Worm (Caenorhabditis elegans) whole organism, young adult: Measurements from ENCODE around the gene rev-3.

Experiments
- B0035.1 ChIP-seq: sonication (generic microtip); optimal IDR thresholded peaks from 2 replicates; lab custom pipeline; 2016; ENCODE audit warnings: missing genetic modification characterization, mild to moderate bottlenecking, missing compliant biosample characterization, missing genotype, missing genetic modification reagents
- B0261.1 ChIP-seq: sonication (generic microtip); optimal IDR thresholded peaks from 2 replicates; lab custom pipeline; 2016; ENCODE audit warnings: mild to moderate bottlenecking, missing genetic modification characterization, moderate library complexity, missing compliant biosample characterization
- C06A6.2 ChIP-seq: fragments of 200-800 bp; sonication (Bioruptor generic); conservative IDR thresholded peaks from 2 replicates; pipeline ENCODE4 v1.3.6; 2022; ENCODE audit warnings: missing genetic modification characterization, missing compliant biosample characterization
- C17E4.6 ChIP-seq: fragments of 200-800 bp; sonication (Bioruptor generic); IDR thresholded peaks from 2 replicates; pipeline ENCODE4 v1.3.6; 2022; ENCODE audit warnings: missing genetic modification reagents, missing genetic modification characterization, missing compliant biosample characterization
- F10E7.11 ChIP-seq: sonication (generic microtip); optimal IDR thresholded peaks from 2 replicates; lab custom pipeline; 2017; ENCODE audit warnings: mild to moderate bottlenecking, missing genetic modification characterization, moderate library complexity, missing compliant biosample characterization
- F23B12.7 ChIP-seq: sonication (generic microtip); optimal IDR thresholded peaks from 2 replicates; lab custom pipeline; 2017; ENCODE audit warnings: missing genetic modification characterization, mild to moderate bottlenecking, missing compliant biosample characterization, antibody characterized with exemption, moderate library complexity; ENCODE audit not compliant: insufficient read depth
- F55B11.4 ChIP-seq: sonication (generic microtip); optimal IDR thresholded peaks from 2 replicates; lab custom pipeline; 2016; ENCODE audit warnings: missing compliant biosample characterization, missing genetic modification characterization, borderline replicate concordance; ENCODE audit not compliant: insufficient read depth
- F57C9.4 ChIP-seq: sonication (generic microtip); optimal IDR thresholded peaks from 2 replicates; lab custom pipeline; 2017; ENCODE audit warnings: mild to moderate bottlenecking, missing genetic modification characterization, missing compliant biosample characterization
- K11D2.4 ChIP-seq: fragments of 200-800 bp; sonication (Bioruptor generic); IDR thresholded peaks from 2 replicates; pipeline ENCODE4 v1.3.6; 2022; ENCODE audit warnings: missing genetic modification reagents, missing genetic modification characterization, missing compliant biosample characterization
- T07F8.4 ChIP-seq: sonication (generic microtip); optimal IDR thresholded peaks from 2 replicates; lab custom pipeline; 2016; ENCODE audit warnings: mild to moderate bottlenecking, missing genetic modification characterization, moderate library complexity, missing compliant biosample characterization
- Y53G8AR.9 ChIP-seq: fragments of 200-800 bp; sonication (Bioruptor generic); conservative IDR thresholded peaks from 2 replicates; pipeline ENCODE4 v1.3.6; 2022; ENCODE audit warnings: missing genetic modification reagents, missing genetic modification characterization, missing compliant biosample characterization
- Y67H2A.10 ChIP-seq: fragments of 200-800 bp; sonication (Bioruptor generic); conservative IDR thresholded peaks from 2 replicates; pipeline ENCODE4 v1.3.6; 2022; ENCODE audit warnings: missing genetic modification reagents, missing genetic modification characterization, missing compliant biosample characterization
- ZK185.1 ChIP-seq: sonication (generic microtip); optimal IDR thresholded peaks from 2 replicates; lab custom pipeline; 2016; ENCODE audit warnings: mild to moderate bottlenecking, missing genetic modification characterization, missing compliant biosample characterization; ENCODE audit not compliant: poor library complexity, severe bottlenecking
- akir-1 ChIP-seq: fragments of 200-800 bp; sonication (Bioruptor generic); optimal IDR thresholded peaks from 2 replicates; lab custom pipeline; 2018; ENCODE audit warnings: mild to moderate bottlenecking, missing genetic modification characterization, moderate library complexity, missing compliant biosample characterization
- aptf-2 ChIP-seq: fragments of 200-800 bp; sonication (Bioruptor generic); conservative IDR thresholded peaks from 2 replicates; pipeline ENCODE4 v1.3.6; 2022; ENCODE audit warnings: missing genetic modification reagents, missing genetic modification characterization, missing compliant biosample characterization
- attf-3 ChIP-seq: fragments of 200-800 bp; sonication (Bioruptor generic); conservative IDR thresholded peaks from 2 replicates; pipeline ENCODE4 v1.3.6; 2022; ENCODE audit warnings: missing genetic modification reagents, missing genetic modification characterization, missing compliant biosample characterization
- ccch-3 ChIP-seq: fragments of 200-800 bp; sonication (Bioruptor generic); optimal IDR thresholded peaks from 2 replicates; lab custom pipeline; 2018; ENCODE audit warnings: mild to moderate bottlenecking, missing genetic modification characterization, missing compliant biosample characterization
- cebp-1 ChIP-seq, 2 experiments: fragments of 200-800 bp in 1 of 2; sonication (Bioruptor generic) in 1 of 2; sonication (generic microtip) in 1 of 2; IDR thresholded peaks in 1 of 2; optimal IDR thresholded peaks in 1 of 2; 2 replicates each; pipeline versions ENCODE4 v1.3.6 to Lab custom; 2017 to 2022; ENCODE audit warnings: missing compliant biosample characterization in 2 of 2, missing genetic modification characterization in 2 of 2, mild to moderate bottlenecking in 1 of 2, missing genetic modification reagents in 1 of 2, moderate library complexity in 1 of 2
- die-1 ChIP-seq: sonication (generic microtip); optimal IDR thresholded peaks from 2 replicates; lab custom pipeline; 2016; ENCODE audit warnings: missing genotype, mild to moderate bottlenecking, missing genetic modification characterization, missing compliant biosample characterization
- efl-1 ChIP-seq: fragments of 150-350 bp; optimal IDR thresholded peaks from 2 replicates; lab custom pipeline; 2014; ENCODE audit warnings: missing biosample characterization, missing genetic modification reagents, missing genetic modification characterization
- gei-17 ChIP-seq: fragments of 200-800 bp; sonication (Bioruptor generic); optimal IDR thresholded peaks from 2 replicates; lab custom pipeline; 2018; ENCODE audit warnings: mild to moderate bottlenecking, missing genetic modification characterization, missing compliant biosample characterization
- him-1 ChIP-seq: sonication (generic microtip); optimal IDR thresholded peaks from 2 replicates; lab custom pipeline; 2016; ENCODE audit warnings: missing genotype, missing genetic modification reagents, missing genetic modification characterization, missing compliant biosample characterization
- hlh-12 ChIP-seq: sonication (generic microtip); optimal IDR thresholded peaks from 2 replicates; lab custom pipeline; 2016; ENCODE audit warnings: missing genetic modification characterization, missing compliant biosample characterization
- hmg-1.2 ChIP-seq: fragments of 200-800 bp; sonication (Bioruptor generic); IDR thresholded peaks from 2 replicates; pipeline ENCODE4 v1.3.6; 2022; ENCODE audit warnings: missing genetic modification reagents, missing genetic modification characterization, missing compliant biosample characterization
- hmg-20 ChIP-seq: fragments of 200-800 bp; sonication (Bioruptor generic); IDR thresholded peaks from 2 replicates; pipeline ENCODE4 v1.3.6; 2022; ENCODE audit warnings: missing genetic modification reagents, missing genetic modification characterization, missing compliant biosample characterization
- hsf-1 ChIP-seq: fragments of 200-800 bp; sonication (Bioruptor generic); IDR thresholded peaks from 2 replicates; pipeline ENCODE4 v1.3.6; 2022; ENCODE audit warnings: missing genetic modification reagents, missing genetic modification characterization, missing compliant biosample characterization
- let-526 ChIP-seq: fragments of 200-800 bp; sonication (Bioruptor generic); IDR thresholded peaks from 2 replicates; pipeline ENCODE4 v1.3.6; 2022; ENCODE audit warnings: missing genetic modification reagents, missing genetic modification characterization, missing compliant biosample characterization
- let-607 ChIP-seq, 2 experiments: fragments of 200-800 bp in 1 of 2; sonication (Bioruptor generic) in 1 of 2; sonication (generic microtip) in 1 of 2; optimal IDR thresholded peaks; 2 replicates each; lab custom pipeline; 2016 to 2018; ENCODE audit warnings: mild to moderate bottlenecking in 2 of 2, missing compliant biosample characterization in 2 of 2, missing genetic modification characterization in 2 of 2, moderate library complexity in 2 of 2, missing genotype in 1 of 2
- lin-26 ChIP-seq: fragments of 200-800 bp; sonication (Bioruptor generic); IDR thresholded peaks from 2 replicates; pipeline ENCODE4 v1.3.6; 2022; ENCODE audit warnings: missing genetic modification reagents, missing genetic modification characterization, missing compliant biosample characterization
- lin-35 ChIP-seq, 3 experiments: fragments of 150-350 bp in 2 of 3; sonication (generic microtip) in 1 of 3; optimal IDR thresholded peaks; 2 replicates each; lab custom pipeline; 2014 to 2018; ENCODE audit warnings: missing biosample characterization in 3 of 3, missing genetic modification characterization in 3 of 3, missing genetic modification reagents in 3 of 3
- lin-54 ChIP-seq: fragments of 200-800 bp; sonication (Bioruptor generic); optimal IDR thresholded peaks from 2 replicates; lab custom pipeline; 2018; ENCODE audit warnings: mild to moderate bottlenecking, missing genetic modification characterization, missing compliant biosample characterization
- madf-3 ChIP-seq: fragments of 200-800 bp; sonication (Bioruptor generic); IDR thresholded peaks from 2 replicates; pipeline ENCODE4 v1.3.6; 2022; ENCODE audit warnings: missing genetic modification reagents, missing genetic modification characterization, missing compliant biosample characterization
- mxl-1 ChIP-seq: sonication (generic microtip); optimal IDR thresholded peaks from 2 replicates; lab custom pipeline; 2016; ENCODE audit warnings: missing genetic modification characterization, missing compliant biosample characterization
- nfya-2 ChIP-seq: fragments of 200-800 bp; sonication (Bioruptor generic); IDR thresholded peaks from 2 replicates; pipeline ENCODE4 v1.3.6; 2022; ENCODE audit warnings: missing genetic modification reagents, missing genetic modification characterization, missing compliant biosample characterization
- nhr-120 ChIP-seq: fragments of 200-800 bp; sonication (Bioruptor generic); IDR thresholded peaks from 2 replicates; pipeline ENCODE4 v1.3.6; 2022; ENCODE audit warnings: missing genetic modification characterization, missing compliant biosample characterization
- nhr-179 ChIP-seq: sonication (generic microtip); optimal IDR thresholded peaks from 2 replicates; lab custom pipeline; 2016; ENCODE audit warnings: mild to moderate bottlenecking, missing genetic modification characterization, missing compliant biosample characterization
- nhr-80 ChIP-seq: sonication (generic microtip); optimal IDR thresholded peaks from 2 replicates; lab custom pipeline; 2016; ENCODE audit warnings: missing genetic modification characterization, missing compliant biosample characterization
- pbrm-1 ChIP-seq: fragments of 200-800 bp; sonication (Bioruptor generic); IDR thresholded peaks from 2 replicates; pipeline ENCODE4 v1.3.6; 2022; ENCODE audit warnings: missing genetic modification reagents, missing genetic modification characterization, missing compliant biosample characterization
- pha-4 ChIP-seq: fragments of 150-350 bp; sonication (generic microtip); optimal IDR thresholded peaks from 2 replicates; lab custom pipeline; 2014; ENCODE audit warnings: missing biosample characterization, missing genetic modification reagents, missing genetic modification characterization
- rcor-1 ChIP-seq: fragments of 200-800 bp; sonication (Bioruptor generic); IDR thresholded peaks from 2 replicates; pipeline ENCODE4 v1.3.6; 2022; ENCODE audit warnings: missing genetic modification reagents, missing genetic modification characterization, missing compliant biosample characterization
- sdz-38 ChIP-seq: sonication (generic microtip); optimal IDR thresholded peaks from 2 replicates; lab custom pipeline; 2016; ENCODE audit warnings: missing genotype, missing genetic modification characterization, missing compliant biosample characterization
- snpc-1.3 ChIP-seq: sonication (generic microtip); optimal IDR thresholded peaks from 2 replicates; lab custom pipeline; 2017; ENCODE audit warnings: missing genetic modification characterization, mild to moderate bottlenecking, missing compliant biosample characterization, antibody characterized with exemption, moderate library complexity, missing genotype, missing genetic modification reagents; ENCODE audit not compliant: insufficient read depth
- tbp1 ChIP-seq: fragments of 200-800 bp; sonication (Bioruptor generic); optimal IDR thresholded peaks from 2 replicates; lab custom pipeline; 2018; ENCODE audit warnings: mild to moderate bottlenecking, missing genetic modification characterization, missing compliant biosample characterization
- xnd-1 ChIP-seq: sonication (generic microtip); optimal IDR thresholded peaks from 2 replicates; lab custom pipeline; 2016; ENCODE audit warnings: missing genotype, missing genetic modification reagents, missing genetic modification characterization, missing compliant biosample characterization

The rev-3 gene

ce11 chrIII:5727827-5728226, 62.6 kb downstream of the rev-3 start, which contains the start of gene egg-1 (continued):
- TF ChIP-seq nfya-2 (GFP tag; lab: Robert Waterston, UW): no peak
- no peak for TF ChIP-seq K11D2.4 (GFP tag; lab: Robert Waterston, UW)
- TF ChIP-seq F57C9.4: no peak
- no peak for TF ChIP-seq die-1 (tag; lab: Kevin White, UChicago)
- TF ChIP-seq lin-35 (GFP tag; optimal IDR thresholded peaks at IDR 0.05; lab: Kevin White, UChicago): peak in 2 of 3 experiments; percentile 51 to 62
- peak; percentile 85 for TF ChIP-seq him-1 (tag; lab: Kevin White, UChicago)
- no peak for TF ChIP-seq nhr-80 (tag; lab: Kevin White, UChicago)
- no peak for TF ChIP-seq hmg-20
- peak; percentile 83 for TF ChIP-seq madf-3 (GFP tag; lab: Robert Waterston, UW)
- TF ChIP-seq xnd-1 (tag; lab: Kevin White, UChicago): peak; percentile 98
- no peak for TF ChIP-seq nhr-179 (tag; lab: Kevin White, UChicago)
- no peak for TF ChIP-seq hlh-12 (tag; lab: Kevin White, UChicago)
- TF ChIP-seq C06A6.2 (GFP tag; lab: Robert Waterston, UW): no peak
- TF ChIP-seq attf-3 (GFP tag; lab: Robert Waterston, UW): peak; percentile 17; the same call in 1 of the 2 replicates
- TF ChIP-seq F10E7.11 (tag; lab: Kevin White, UChicago): no peak
- no peak for TF ChIP-seq T07F8.4 (tag; lab: Kevin White, UChicago)
- no peak for TF ChIP-seq Y67H2A.10 (GFP tag; lab: Robert Waterston, UW)
- peak; percentile 44; the same call in 1 of the 2 replicates for TF ChIP-seq Y53G8AR.9 (GFP tag; lab: Robert Waterston, UW)
- TF ChIP-seq F55B11.4 (tag; lab: Kevin White, UChicago): no peak
- peak; percentile 75 for TF ChIP-seq F23B12.7
- TF ChIP-seq hsf-1 (GFP tag; lab: Robert Waterston, UW): peak; percentile 89
- no peak for TF ChIP-seq let-526 (GFP tag; lab: Robert Waterston, UW)
- TF ChIP-seq lin-54 (GFP tag; lab: Kevin White, UChicago): peak; percentile 95
- TF ChIP-seq gei-17 (GFP tag; lab: Kevin White, UChicago): no peak
- TF ChIP-seq rcor-1 (GFP tag; lab: Robert Waterston, UW): peak; percentile 83
- TF ChIP-seq mxl-1: no peak
- no peak for TF ChIP-seq let-607 (tag; optimal IDR thresholded peaks at IDR 0.05; lab: Kevin White, UChicago)
- TF ChIP-seq nhr-120: no peak
- TF ChIP-seq pbrm-1 (GFP tag; lab: Robert Waterston, UW): peak; percentile 67
- TF ChIP-seq C17E4.6 (GFP tag; lab: Robert Waterston, UW): no peak; the same call in 1 of the 2 replicates
- peak; percentile 65 for TF ChIP-seq tbp1 (GFP tag; lab: Kevin White, UChicago)
- no peak for TF ChIP-seq pha-4 (tag; lab: Kevin White, UChicago)
- no peak for TF ChIP-seq cebp-1 (GFP tag; IDR thresholded peaks at IDR 0.05; lab: Robert Waterston, UW)
- no peak for TF ChIP-seq cebp-1 (tag; optimal IDR thresholded peaks at IDR 0.05; lab: Kevin White, UChicago)
- TF ChIP-seq ccch-3: no peak
- no peak for TF ChIP-seq lin-26 (GFP tag; lab: Robert Waterston, UW)
- TF ChIP-seq B0261.1: no peak
- no peak for TF ChIP-seq sdz-38
- peak; percentile 98 for TF ChIP-seq efl-1 (GFP tag; lab: Kevin White, UChicago)
- TF ChIP-seq hmg-1.2 (GFP tag; lab: Robert Waterston, UW): peak; percentile 61
- TF ChIP-seq aptf-2: peak; percentile 70; the same call in 1 of the 2 replicates
- TF ChIP-seq ZK185.1 (tag; lab: Kevin White, UChicago): no peak
- peak; percentile 93 for TF ChIP-seq snpc-1.3
- no peak for TF ChIP-seq B0035.1 (tag; lab: Kevin White, UChicago)
- TF ChIP-seq akir-1: no peak
- TF ChIP-seq, all 124 proteins: peak for 45
